Worm (Caenorhabditis elegans) whole organism, L3 larva: Measurements from ENCODE around the gene M04G7.5.

Experiments
- R02D3.7 ChIP-seq: fragments of 150-350 bp; optimal IDR thresholded peaks from 2 replicates; lab custom pipeline; 2014; ENCODE audit warnings: missing biosample characterization, missing genetic modification characterization
- ZK546.5 ChIP-seq: sonication (generic microtip); optimal IDR thresholded peaks from 2 replicates; lab custom pipeline; 2017; ENCODE audit warnings: missing biosample characterization, missing genetic modification characterization
- ama-1 ChIP-seq: fragments of 150-350 bp; optimal IDR thresholded peaks from 2 replicates; lab custom pipeline; 2018
- ceh-16 ChIP-seq: sonication (generic microtip); optimal IDR thresholded peaks from 2 replicates; lab custom pipeline; 2017; ENCODE audit warnings: missing biosample characterization, missing genetic modification characterization
- ceh-28 ChIP-seq: fragments of 150-350 bp; optimal IDR thresholded peaks from 2 replicates; lab custom pipeline; 2014; ENCODE audit warnings: missing biosample characterization, missing genetic modification reagents, missing genetic modification characterization
- ceh-82 ChIP-seq: fragments of 150-350 bp; optimal IDR thresholded peaks from 2 replicates; lab custom pipeline; 2014; ENCODE audit warnings: missing biosample characterization, missing genetic modification characterization
- egl-5 ChIP-seq: fragments of 150-350 bp; optimal IDR thresholded peaks from 2 replicates; lab custom pipeline; 2017; ENCODE audit warnings: missing biosample characterization, missing genetic modification reagents, missing genetic modification characterization, inconsistent platforms
- eor-1 ChIP-seq, 2 experiments: fragments of 150-350 bp; optimal IDR thresholded peaks; 2 replicates each; lab custom pipeline; 2014 to 2018; ENCODE audit warnings: missing biosample characterization in 2 of 2, missing genetic modification characterization in 2 of 2
- fkh-2 ChIP-seq: fragments of 150-350 bp; optimal IDR thresholded peaks from 2 replicates; lab custom pipeline; 2014; ENCODE audit warnings: missing biosample characterization, missing genetic modification reagents, missing genetic modification characterization
- fos-1 ChIP-seq: fragments of 150-350 bp; optimal IDR thresholded peaks from 2 replicates; lab custom pipeline; 2014; ENCODE audit warnings: missing biosample characterization, missing genetic modification characterization
- jun-1 ChIP-seq: fragments of 150-350 bp; optimal IDR thresholded peaks from 2 replicates; lab custom pipeline; 2014; ENCODE audit warnings: missing biosample characterization, missing genetic modification reagents, missing genetic modification characterization
- nhr-23 ChIP-seq: fragments of 150-350 bp; optimal IDR thresholded peaks from 2 replicates; lab custom pipeline; 2014; ENCODE audit warnings: missing biosample characterization, missing genetic modification reagents, missing genetic modification characterization
- nhr-25 ChIP-seq: sonication (generic microtip); optimal IDR thresholded peaks from 2 replicates; lab custom pipeline; 2017; ENCODE audit warnings: missing biosample characterization, missing genetic modification characterization
- nhr-43 ChIP-seq: sonication (generic microtip); optimal IDR thresholded peaks from 2 replicates; lab custom pipeline; 2016; ENCODE audit warnings: mild to moderate bottlenecking, missing genetic modification characterization, missing compliant biosample characterization; ENCODE audit not compliant: poor library complexity, severe bottlenecking
- nhr-76 ChIP-seq: fragments of 150-350 bp; sonication (generic microtip); optimal IDR thresholded peaks from 5 replicates; lab custom pipeline; 2014; ENCODE audit warnings: missing biosample characterization, missing genetic modification characterization
- nhr-77 ChIP-seq: fragments of 150-350 bp; optimal IDR thresholded peaks from 2 replicates; lab custom pipeline; 2014; ENCODE audit warnings: missing biosample characterization, missing genetic modification characterization
- pha-4 ChIP-seq: fragments of 150-350 bp; optimal IDR thresholded peaks from 2 replicates; lab custom pipeline; 2014; ENCODE audit warnings: missing biosample characterization, missing genetic modification reagents, missing genetic modification characterization
- pqm-1 ChIP-seq: fragments of 150-350 bp; optimal IDR thresholded peaks from 2 replicates; lab custom pipeline; 2017; ENCODE audit warnings: missing biosample characterization, missing genetic modification characterization, inconsistent platforms
- tbx-2 ChIP-seq: sonication (generic microtip); optimal IDR thresholded peaks from 2 replicates; lab custom pipeline; 2016; ENCODE audit warnings: mild to moderate bottlenecking, missing genetic modification characterization, missing compliant biosample characterization
- ztf-4 ChIP-seq: fragments of 150-350 bp; optimal IDR thresholded peaks from 2 replicates; lab custom pipeline; 2014; ENCODE audit warnings: missing biosample characterization, missing genetic modification characterization

The M04G7.5 gene

ce11 chrIV:497155-497554 is 42.3 kb downstream of the M04G7.5 start:
- TF ChIP-seq nhr-76 (tag; lab: Kevin White, UChicago) (no peak), egl-5 (tag; lab: Kevin White, UChicago) (no peak), nhr-23 (tag; lab: Kevin White, UChicago) (no peak), ztf-4 (tag; lab: Kevin White, UChicago) (no peak), ZK546.5 (tag; lab: Kevin White, UChicago) (no peak), nhr-43 (tag; lab: Kevin White, UChicago) (no peak), ama-1 (lab: Kevin White, UChicago) (no peak), nhr-25 (tag; lab: Kevin White, UChicago) (no peak), nhr-77 (no peak), fos-1 (tag; lab: Kevin White, UChicago) (no peak), fkh-2 (no peak), ceh-16 (tag; lab: Kevin White, UChicago) (no peak), ceh-82 (tag; lab: Kevin White, UChicago) (no peak), ceh-28 (tag; lab: Kevin White, UChicago) (no peak), R02D3.7 (no peak), jun-1 (tag; lab: Kevin White, UChicago) (no peak), pqm-1 (tag; lab: Kevin White, UChicago) (no peak), eor-1 (tag; optimal IDR thresholded peaks at IDR 0.05; lab: Kevin White, UChicago) (no peak)

DNA sequence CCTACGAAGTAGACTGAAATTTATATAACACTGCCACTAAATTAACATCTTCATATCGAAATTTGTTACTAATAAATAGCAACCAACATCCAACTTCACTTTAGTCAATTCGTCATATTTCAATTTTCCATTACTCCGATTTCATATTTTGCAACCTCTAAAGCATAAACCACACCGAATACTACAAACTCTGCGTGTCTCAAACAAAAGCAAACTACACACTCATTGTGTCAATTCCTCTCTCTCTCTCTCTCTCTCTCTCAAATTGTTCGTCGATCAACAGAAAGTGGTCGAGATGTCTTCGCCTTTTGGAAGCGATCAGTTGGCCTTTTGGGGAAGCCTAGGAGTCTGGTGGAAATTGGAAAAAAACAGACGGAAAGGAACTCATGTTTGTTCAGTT is 49.6 kb downstream of the M04G7.5 start:
- TF ChIP-seq pha-4 (peak; percentile 34), tbx-2 (tag; lab: Kevin White, UChicago) (no peak)
